Worm (Caenorhabditis elegans) whole organism, young adult: ENCODE measurements around the gene C03E10.3.

Experiments
- F57C9.4 ChIP-seq: sonication (generic microtip); optimal IDR thresholded peaks from 2 replicates; lab custom pipeline; 2017; ENCODE audit warnings: mild to moderate bottlenecking, missing genetic modification characterization, missing compliant biosample characterization
- dox-1 ChIP-seq: fragments of 200-800 bp; sonication (Bioruptor generic); IDR thresholded peaks from 2 replicates; pipeline ENCODE4 v1.3.6; 2022; ENCODE audit warnings: missing genetic modification reagents, missing genetic modification characterization, missing compliant biosample characterization
- ets-4 ChIP-seq: fragments of 200-800 bp; sonication (Bioruptor generic); optimal IDR thresholded peaks from 2 replicates; lab custom pipeline; 2018; ENCODE audit warnings: mild to moderate bottlenecking, missing genetic modification characterization, missing compliant biosample characterization
- rcor-1 ChIP-seq: fragments of 200-800 bp; sonication (Bioruptor generic); IDR thresholded peaks from 2 replicates; pipeline ENCODE4 v1.3.6; 2022; ENCODE audit warnings: missing genetic modification reagents, missing genetic modification characterization, missing compliant biosample characterization
- unc-130 ChIP-seq: sonication (generic microtip); optimal IDR thresholded peaks from 2 replicates; lab custom pipeline; 2016; ENCODE audit warnings: missing genetic modification reagents, missing genetic modification characterization, missing compliant biosample characterization
- unc-62 ChIP-seq: fragments of 150-350 bp; optimal IDR thresholded peaks from 2 replicates; lab custom pipeline; 2014; ENCODE audit warnings: missing biosample characterization, missing genetic modification reagents, missing genetic modification characterization
- ztf-25 ChIP-seq: fragments of 200-800 bp; sonication (Bioruptor generic); IDR thresholded peaks from 2 replicates; pipeline ENCODE4 v1.3.6; 2022; ENCODE audit warnings: missing genetic modification reagents, missing genetic modification characterization, missing compliant biosample characterization

DNA sequence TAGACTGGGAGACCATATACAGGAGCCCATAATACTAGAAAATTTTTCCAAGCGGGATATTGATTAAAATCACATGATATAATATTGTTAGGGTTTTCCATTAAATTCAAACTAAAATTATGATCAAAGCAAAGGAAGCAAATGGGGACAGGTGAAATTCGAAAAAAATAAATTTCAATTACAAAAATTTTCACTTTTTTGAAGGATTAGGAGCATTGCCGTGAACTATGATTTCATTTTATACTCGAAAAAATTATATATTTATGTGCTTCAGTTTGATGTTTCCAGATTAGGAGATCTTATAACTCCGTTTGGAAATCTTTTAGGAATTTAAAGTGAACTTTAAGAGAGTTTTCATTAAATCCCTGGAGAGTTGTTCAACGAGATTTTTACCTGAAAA, 25.6 kb upstream of the C03E10.3 start, which contains the start of gene F07B10.7:
- TF ChIP-seq F57C9.4 (tag; lab: Kevin White, UChicago): no peak
- no peak for TF ChIP-seq ets-4 (GFP tag; lab: Kevin White, UChicago)
- no peak for TF ChIP-seq unc-130 (GFP tag; lab: Kevin White, UChicago)
- TF ChIP-seq ztf-25 (GFP tag; lab: Robert Waterston, UW): no peak
- TF ChIP-seq dox-1 (GFP tag; lab: Robert Waterston, UW): no peak
- TF ChIP-seq unc-62: no peak
- TF ChIP-seq rcor-1: no peak
